Fruit fly (Drosophila melanogaster) whole organism, embryonic: Measurements from ENCODE around the gene CG42784.
A peak's percentile ranks its signal among the peaks of the same experiment; 100 is the strongest.

ENCODE experiments used
- Adf1 ChIP-seq: fragments of 200-800 bp; sonication (Bioruptor generic); IDR thresholded peaks from 2 replicates; pipeline ENCODE4 v1.3.6; 2022; ENCODE audit warnings: missing biosample characterization, missing genetic modification characterization
- BEAF-32 ChIP-seq: fragments of 200-800 bp; sonication (Bioruptor generic); optimal IDR thresholded peaks from 3 replicates; lab custom pipeline; 2017; ENCODE audit warnings: missing biosample characterization, missing genetic modification characterization, mild to moderate bottlenecking, moderate library complexity, missing genetic modification reagents
- CG11085 ChIP-seq: fragments of 200-800 bp; sonication (Bioruptor generic); IDR thresholded peaks from 2 replicates; pipeline ENCODE4 v1.3.6; 2022; ENCODE audit warnings: missing biosample characterization, missing genetic modification characterization
- CG12155 ChIP-seq: fragments of 200-800 bp; sonication (Bioruptor generic); optimal IDR thresholded peaks from 3 replicates; lab custom pipeline; 2016; ENCODE audit warnings: missing biosample characterization, missing genetic modification characterization
- CG12942 ChIP-seq: fragments of 200-800 bp; sonication (Bioruptor generic); optimal IDR thresholded peaks from 3 replicates; lab custom pipeline; 2016; ENCODE audit warnings: missing biosample characterization, missing genetic modification characterization
- CG13424 ChIP-seq: fragments of 200-800 bp; sonication (Bioruptor generic); optimal IDR thresholded peaks from 2 replicates; lab custom pipeline; 2019; ENCODE audit warnings: missing biosample characterization, mild to moderate bottlenecking, missing genetic modification characterization, moderate library complexity
- CG14050 ChIP-seq: fragments of 200-800 bp; sonication (Bioruptor generic); IDR thresholded peaks from 3 replicates; pipeline ENCODE4 v1.3.6; 2022; ENCODE audit warnings: missing biosample characterization, missing genetic modification characterization
- CG1529 ChIP-seq: fragments of 200-800 bp; sonication (Bioruptor generic); optimal IDR thresholded peaks from 3 replicates; lab custom pipeline; 2018; ENCODE audit warnings: missing biosample characterization, missing genetic modification characterization
- CG1603 ChIP-seq: fragments of 200-800 bp; sonication (Bioruptor generic); optimal IDR thresholded peaks from 2 replicates; lab custom pipeline; 2019; ENCODE audit warnings: missing biosample characterization, mild to moderate bottlenecking, missing genetic modification characterization, moderate library complexity
- CG18262 ChIP-seq: fragments of 200-800 bp; optimal IDR thresholded peaks from 3 replicates; lab custom pipeline; 2019; ENCODE audit warnings: missing biosample characterization, mild to moderate bottlenecking, missing genetic modification characterization, moderate library complexity
- CG3726 ChIP-seq: fragments of 200-800 bp; sonication (Bioruptor generic); IDR thresholded peaks from 3 replicates; pipeline ENCODE4, ENCODE4 v1.3.6; 2022; ENCODE audit warnings: missing biosample characterization, missing genetic modification characterization
- CG4360 ChIP-seq: fragments of 200-800 bp; sonication (Bioruptor generic); IDR thresholded peaks from 2 replicates; pipeline ENCODE4 v1.3.6; 2022; ENCODE audit warnings: missing biosample characterization, missing genetic modification characterization
- CG4404 ChIP-seq: fragments of 200-800 bp; sonication (Bioruptor generic); IDR thresholded peaks from 2 replicates; pipeline ENCODE4 v1.3.6; 2022; ENCODE audit warnings: missing biosample characterization, missing genetic modification characterization
- CG7271 ChIP-seq: fragments of 200-800 bp; sonication (Bioruptor generic); optimal IDR thresholded peaks from 2 replicates; lab custom pipeline; 2018; ENCODE audit warnings: missing biosample characterization, mild to moderate bottlenecking, missing genetic modification characterization, moderate library complexity
- CG7839 ChIP-seq: fragments of 200-800 bp; sonication (Bioruptor generic); optimal IDR thresholded peaks from 3 replicates; lab custom pipeline; 2018; ENCODE audit warnings: missing biosample characterization, mild to moderate bottlenecking, missing genetic modification characterization, moderate library complexity
- CG8089 ChIP-seq: fragments of 200-800 bp; sonication (Bioruptor generic); optimal IDR thresholded peaks from 3 replicates; lab custom pipeline; 2016; ENCODE audit warnings: missing biosample characterization, missing genetic modification characterization
- CG9797 ChIP-seq: fragments of 200-800 bp; sonication (Bioruptor generic); optimal IDR thresholded peaks from 3 replicates; lab custom pipeline; 2018; ENCODE audit warnings: missing biosample characterization, mild to moderate bottlenecking, missing genetic modification characterization
- Chrac-16 ChIP-seq: fragments of 200-800 bp; sonication (Bioruptor generic); optimal IDR thresholded peaks from 3 replicates; lab custom pipeline; 2016; ENCODE audit warnings: missing biosample characterization, missing genetic modification characterization
- D19A ChIP-seq: fragments of 200-800 bp; optimal IDR thresholded peaks from 3 replicates; lab custom pipeline; 2019; ENCODE audit warnings: missing biosample characterization, mild to moderate bottlenecking, missing genetic modification characterization, moderate library complexity
- D19B ChIP-seq: fragments of 200-800 bp; sonication (Bioruptor generic); optimal IDR thresholded peaks from 2 replicates; lab custom pipeline; 2017; ENCODE audit warnings: missing biosample characterization, mild to moderate bottlenecking, missing genetic modification characterization
- E2f1 ChIP-seq: fragments of 200-800 bp; sonication (Bioruptor generic); IDR thresholded peaks from 2 replicates; pipeline ENCODE4 v1.3.6; 2022; ENCODE audit warnings: missing biosample characterization, missing genetic modification characterization
- Gug ChIP-seq: fragments of 200-800 bp; sonication (Bioruptor generic); IDR thresholded peaks from 4 replicates; pipeline ENCODE4 v1.3.6; 2022; ENCODE audit warnings: missing biosample characterization, missing genetic modification characterization
- Hey ChIP-seq: fragments of 200-800 bp; sonication (Bioruptor generic); optimal IDR thresholded peaks from 3 replicates; lab custom pipeline; 2018; ENCODE audit warnings: missing biosample characterization, mild to moderate bottlenecking, missing genetic modification characterization
- HmgZ ChIP-seq: fragments of 200-800 bp; sonication (Bioruptor generic); optimal IDR thresholded peaks from 2 replicates; lab custom pipeline; 2018; ENCODE audit warnings: missing biosample characterization, mild to moderate bottlenecking, missing genetic modification characterization
- Kr ChIP-seq: fragments of 200-800 bp; sonication (Bioruptor generic); optimal IDR thresholded peaks from 2 replicates; lab custom pipeline; 2017; ENCODE audit warnings: missing biosample characterization, mild to moderate bottlenecking, missing genetic modification characterization
- Meics ChIP-seq: fragments of 200-800 bp; sonication (Bioruptor generic); optimal IDR thresholded peaks from 2 replicates; lab custom pipeline; 2017; ENCODE audit warnings: missing biosample characterization, mild to moderate bottlenecking, missing genetic modification characterization
- Oli ChIP-seq: fragments of 200-800 bp; sonication (Bioruptor generic); optimal IDR thresholded peaks from 2 replicates; lab custom pipeline; 2018; ENCODE audit warnings: missing biosample characterization, mild to moderate bottlenecking, missing genetic modification characterization, moderate library complexity
- Sry-β ChIP-seq: fragments of 200-800 bp; sonication (Bioruptor generic); optimal IDR thresholded peaks from 2 replicates; lab custom pipeline; 2018; ENCODE audit warnings: missing biosample characterization, mild to moderate bottlenecking, missing genetic modification characterization, moderate library complexity
- Xrp1 ChIP-seq: fragments of 200-800 bp; sonication (Bioruptor generic); IDR thresholded peaks from 2 replicates; pipeline ENCODE4 v1.3.6; 2022; ENCODE audit warnings: missing biosample characterization, missing genetic modification characterization
- cad ChIP-seq: fragments of >200 bp; optimal IDR thresholded peaks from 2 replicates; lab custom pipeline; 2017; ENCODE audit warnings: missing biosample characterization, missing genetic modification characterization
- crp ChIP-seq, 2 experiments: fragments of 200-800 bp; sonication (Bioruptor generic); optimal IDR thresholded peaks; 2 replicates in 1 of 2; 3 replicates in 1 of 2; lab custom pipeline; 2017; ENCODE audit warnings: missing biosample characterization in 2 of 2, missing genetic modification characterization in 2 of 2, mild to moderate bottlenecking in 1 of 2, moderate library complexity in 1 of 2
- dmrt11E ChIP-seq: fragments of 200-800 bp; sonication (Bioruptor generic); optimal IDR thresholded peaks from 3 replicates; lab custom pipeline; 2018; ENCODE audit warnings: missing biosample characterization, mild to moderate bottlenecking, missing genetic modification characterization, moderate library complexity
- esg ChIP-seq: fragments of 200-800 bp; sonication (Bioruptor generic); conservative IDR thresholded peaks from 2 replicates; pipeline ENCODE4 v1.3.6; 2022; ENCODE audit warnings: missing biosample characterization, missing genetic modification characterization
- ewg ChIP-seq: fragments of 200-800 bp; sonication (Bioruptor generic); optimal IDR thresholded peaks from 3 replicates; lab custom pipeline; 2017; ENCODE audit warnings: mild to moderate bottlenecking, missing biosample characterization, missing genetic modification reagents, missing genetic modification characterization
- fd3F ChIP-seq: fragments of 200-800 bp; sonication (Bioruptor generic); optimal IDR thresholded peaks from 2 replicates; lab custom pipeline; 2018; ENCODE audit warnings: missing biosample characterization, mild to moderate bottlenecking, missing genetic modification characterization, moderate library complexity
- gsb ChIP-seq: fragments of 200-800 bp; sonication (Bioruptor generic); IDR thresholded peaks from 2 replicates; pipeline ENCODE4 v1.3.6; 2022; ENCODE audit warnings: missing biosample characterization, missing genetic modification characterization
- ind ChIP-seq: fragments of 200-800 bp; sonication (Bioruptor generic); optimal IDR thresholded peaks from 3 replicates; lab custom pipeline; 2016; ENCODE audit warnings: missing biosample characterization, missing genetic modification characterization
- lilli ChIP-seq: fragments of 200-800 bp; sonication (Bioruptor generic); optimal IDR thresholded peaks from 3 replicates; lab custom pipeline; 2016; ENCODE audit warnings: missing biosample characterization, missing genetic modification characterization
- lmd ChIP-seq: fragments of 200-800 bp; sonication (Bioruptor generic); IDR thresholded peaks from 2 replicates; pipeline ENCODE4 v1.3.6; 2022; ENCODE audit warnings: missing biosample characterization, missing genetic modification characterization
- lov ChIP-seq, 2 experiments: fragments of 200-800 bp in 1 of 2; fragments of >200 bp in 1 of 2; sonication (Bioruptor generic) in 1 of 2; IDR thresholded peaks in 1 of 2; optimal IDR thresholded peaks in 1 of 2; 2 replicates in 1 of 2; 3 replicates in 1 of 2; pipeline versions ENCODE4 v1.3.6 to Lab custom; 2017 to 2022; ENCODE audit warnings: missing biosample characterization in 1 of 2, missing genetic modification characterization in 1 of 2
- pan ChIP-seq, 4 experiments: fragments of >200 bp in 3 of 4; fragments of 200-800 bp in 1 of 4; sonication (Bioruptor generic) in 1 of 4; optimal IDR thresholded peaks in 3 of 4; IDR thresholded peaks in 1 of 4; 2 replicates each; pipeline versions ENCODE4 v1.3.6 to Lab custom; 2017 to 2022; ENCODE audit warnings: missing biosample characterization in 2 of 4, missing genetic modification characterization in 2 of 4, mixed read lengths in 1 of 4
- rib ChIP-seq: fragments of 200-800 bp; sonication (Bioruptor generic); IDR thresholded peaks from 2 replicates; pipeline ENCODE4 v1.3.6; 2022; ENCODE audit warnings: missing biosample characterization, missing genetic modification characterization
- sug ChIP-seq: fragments of 200-800 bp; optimal IDR thresholded peaks from 2 replicates; lab custom pipeline; 2019; ENCODE audit warnings: missing biosample characterization, mild to moderate bottlenecking, missing genetic modification characterization, moderate library complexity
- tgo ChIP-seq: fragments of 200-800 bp; sonication (Bioruptor generic); IDR thresholded peaks from 3 replicates; pipeline ENCODE4 v1.3.6; 2022; ENCODE audit warnings: missing biosample characterization, missing genetic modification characterization
- tll ChIP-seq, 2 experiments: fragments of 200-800 bp in 1 of 2; fragments of >200 bp in 1 of 2; sonication (Bioruptor generic) in 1 of 2; optimal IDR thresholded peaks; 2 replicates each; lab custom pipeline; 2017 to 2019; ENCODE audit warnings: missing biosample characterization in 2 of 2, missing genetic modification characterization in 2 of 2, mild to moderate bottlenecking in 1 of 2, moderate library complexity in 1 of 2
- trh ChIP-seq: fragments of 200-800 bp; sonication (Bioruptor generic); optimal IDR thresholded peaks from 2 replicates; lab custom pipeline; 2016; ENCODE audit warnings: missing biosample characterization, missing genetic modification characterization
- unc-4 ChIP-seq: fragments of 200-800 bp; sonication (Bioruptor generic); IDR thresholded peaks from 2 replicates; pipeline ENCODE4 v1.3.6; 2022; ENCODE audit warnings: missing biosample characterization, missing genetic modification characterization; ENCODE audit not compliant: partially characterized antibody
- wdn ChIP-seq: fragments of 200-800 bp; sonication (Bioruptor generic); IDR thresholded peaks from 2 replicates; pipeline ENCODE4 v1.3.6; 2022; ENCODE audit warnings: missing biosample characterization, missing genetic modification characterization

CG42784 gene

DNA sequence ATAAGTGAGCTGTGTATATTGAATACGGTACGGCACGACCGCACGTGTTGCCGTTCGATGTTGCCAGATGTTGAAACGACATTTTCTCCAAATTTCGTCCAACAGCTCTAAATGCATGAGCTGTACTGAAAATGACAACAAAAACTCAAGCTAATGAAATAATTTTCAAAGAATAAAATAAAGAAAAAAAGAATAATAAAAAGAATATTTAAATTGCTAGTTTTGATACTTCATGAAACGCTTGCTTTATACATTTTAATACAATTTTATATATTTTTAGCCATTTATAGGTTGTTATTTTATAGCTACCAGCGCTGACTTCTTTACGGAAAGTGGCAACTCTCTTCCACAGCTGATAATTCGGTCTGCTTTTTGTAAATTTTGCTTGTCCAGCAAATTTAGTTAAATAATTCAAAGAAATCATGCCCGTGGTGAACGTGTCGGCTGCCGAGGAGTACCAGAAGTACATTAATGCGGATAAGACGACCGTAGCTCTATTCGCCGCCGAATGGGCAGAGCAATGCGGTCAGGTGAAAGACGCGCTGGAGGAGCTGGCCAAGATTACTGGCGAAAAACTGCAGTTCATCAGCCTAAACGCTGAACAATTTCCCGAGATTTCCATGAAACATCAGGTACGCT is 49.0 kb upstream of the CG42784 start, which contains the start of the genes Nnp-1 and Grx3 (continued):
- TF ChIP-seq tgo (GFP tag; lab: Robert Waterston, UW) (peak; percentile 64), CG1529 (GFP tag; lab: Kevin White, UChicago) (no peak), D19A (tag; lab: Kevin White, UChicago) (no peak), CG12942 (GFP tag; lab: Kevin White, UChicago) (peak; percentile 27), esg (0 out of 2 replicates have a peak, but pooled peaks have one; percentile 29), CG4360 (peak; percentile 46; the same call in 1 of the 2 replicates), HmgZ (tag; lab: Kevin White, UChicago) (peak; percentile 52), tll (GFP tag; optimal IDR thresholded peaks at IDR 0.05; lab: Kevin White, UChicago) (peak in 1 of 2 experiments; percentile 57), trh (no peak), pan (optimal IDR thresholded peaks at IDR 0.05; lab: Kevin White, UChicago) (no peak), pan (GFP tag; optimal IDR thresholded peaks at IDR 0.05 in 1 of 2, IDR thresholded peaks at IDR 0.05 in 1 of 2) (no peak), CG9797 (GFP tag; lab: Kevin White, UChicago) (peak; percentile 41), fd3F (peak; percentile 51), Hey (no peak), CG13424 (peak; percentile 80), CG1603 (tag; lab: Kevin White, UChicago) (no peak), Meics (no peak), dmrt11E (tag; lab: Kevin White, UChicago) (peak; percentile 61), D19B (GFP tag; lab: Kevin White, UChicago) (no peak), lilli (GFP tag; lab: Kevin White, UChicago) (peak; percentile 48), lov (optimal IDR thresholded peaks at IDR 0.05; lab: Kevin White, UChicago) (no peak), lov (GFP tag; IDR thresholded peaks at IDR 0.05; lab: Robert Waterston, UW) (no peak), BEAF-32 (peak; percentile 41), wdn (peak; percentile 20; the same call in 1 of the 2 replicates), sug (tag; lab: Kevin White, UChicago) (peak; percentile 82), unc-4 (no peak), CG7271 (no peak), CG18262 (tag; lab: Kevin White, UChicago) (no peak), CG4404 (GFP tag; lab: Robert Waterston, UW) (no peak; the same call in 1 of the 2 replicates), CG14050 (no peak), lmd (GFP tag; lab: Robert Waterston, UW) (peak; percentile 32; the same call in 1 of the 2 replicates), CG8089 (GFP tag; lab: Kevin White, UChicago) (no peak), Gug (GFP tag; lab: Robert Waterston, UW) (peak; percentile 36; the same call in 1 of the 4 replicates), rib (GFP tag; lab: Robert Waterston, UW) (no peak), gsb (no peak), ewg (GFP tag; lab: Kevin White, UChicago) (peak; percentile 24), CG11085 (GFP tag; lab: Robert Waterston, UW) (no peak), E2f1 (0 out of 2 replicates have a peak, but pooled peaks have one; percentile 24), Chrac-16 (GFP tag; lab: Kevin White, UChicago) (peak; percentile 35), ind (GFP tag; lab: Kevin White, UChicago) (peak; percentile 68), Sry-β (peak; percentile 92), CG3726 (GFP tag; lab: Robert Waterston, UW) (no peak), Kr (GFP tag; lab: Kevin White, UChicago) (no peak), CG12155 (GFP tag; lab: Kevin White, UChicago) (peak; percentile 61), Oli (tag; lab: Kevin White, UChicago) (peak; percentile 27), CG7839 (no peak), crp (GFP tag; optimal IDR thresholded peaks at IDR 0.05; lab: Kevin White, UChicago) (peak; percentile 64 to 91), Xrp1 (GFP tag; lab: Robert Waterston, UW) (peak; percentile 58), cad (GFP tag; lab: Kevin White, UChicago) (no peak), Adf1 (GFP tag; lab: Robert Waterston, UW) (peak; percentile 44)
